Worm (Caenorhabditis elegans): ENCODE results near the gene fbxb-40.

- TF ChIP-seq hlh-13 (GFP tag; optimal IDR thresholded peaks at IDR 0.05) (no peak), ama-1 (optimal IDR thresholded peaks at IDR 0.05) (no peak), nhr-232 (tag; optimal IDR thresholded peaks at IDR 0.05) (no peak), gmeb-2 (tag; optimal IDR thresholded peaks at IDR 0.05) (no peak)
Observed at ce11 chrII:1063926-1064325, 14.2 kb upstream of the fbxb-40 start.

All from whole organism, late embryonic.